Worm (Caenorhabditis elegans) whole organism, L3 larva: Measurements from ENCODE around the gene C56G3.2.

Experiments
- aly-2 ChIP-seq: fragments of 150-350 bp; optimal IDR thresholded peaks from 2 replicates; lab custom pipeline; 2014; ENCODE audit warnings: missing biosample characterization, missing genetic modification characterization
- ama-1 ChIP-seq: fragments of 150-350 bp; optimal IDR thresholded peaks from 2 replicates; lab custom pipeline; 2018
- ceh-82 ChIP-seq: fragments of 150-350 bp; optimal IDR thresholded peaks from 2 replicates; lab custom pipeline; 2014; ENCODE audit warnings: missing biosample characterization, missing genetic modification characterization
- nhr-11 ChIP-seq: fragments of 150-350 bp; optimal IDR thresholded peaks from 2 replicates; lab custom pipeline; 2014; ENCODE audit warnings: missing biosample characterization, missing genetic modification characterization
- nhr-25 ChIP-seq: sonication (generic microtip); optimal IDR thresholded peaks from 2 replicates; lab custom pipeline; 2017; ENCODE audit warnings: missing biosample characterization, missing genetic modification characterization
- nhr-67 ChIP-seq: fragments of 150-350 bp; optimal IDR thresholded peaks from 2 replicates; lab custom pipeline; 2014; ENCODE audit warnings: missing biosample characterization, missing genetic modification characterization
- unc-39 ChIP-seq: sonication (generic microtip); optimal IDR thresholded peaks from 4 replicates; lab custom pipeline; 2017; ENCODE audit warnings: missing biosample characterization, missing genetic modification characterization

- TF ChIP-seq unc-39 (tag; lab: Kevin White, UChicago) (no peak), aly-2 (no peak), nhr-67 (no peak), ceh-82 (tag; lab: Kevin White, UChicago) (no peak), nhr-25 (tag; lab: Kevin White, UChicago) (no peak), ama-1 (no peak), nhr-11 (no peak)
These were observed 33.2 kb downstream of the C56G3.2 start, which contains the start of gene C10A4.10 for ce11 chrX:7398584-7398983.
